Worm (Caenorhabditis elegans) whole organism, early embryonic: ENCODE data around the gene amph-1.

Experiments
- ama-1 ChIP-seq: fragments of 150-350 bp; optimal IDR thresholded peaks from 2 replicates; lab custom pipeline; 2014
- ceh-13 ChIP-seq: fragments of 200-800 bp; sonication (Bioruptor generic); optimal IDR thresholded peaks from 2 replicates; lab custom pipeline; 2018; ENCODE audit warnings: mild to moderate bottlenecking, missing genetic modification characterization, missing compliant biosample characterization
- tbx-11 ChIP-seq: fragments of 200-800 bp; sonication (Bioruptor generic); IDR thresholded peaks from 2 replicates; pipeline ENCODE4 v1.3.6; 2022; ENCODE audit warnings: missing genetic modification characterization, missing compliant biosample characterization

DNA sequence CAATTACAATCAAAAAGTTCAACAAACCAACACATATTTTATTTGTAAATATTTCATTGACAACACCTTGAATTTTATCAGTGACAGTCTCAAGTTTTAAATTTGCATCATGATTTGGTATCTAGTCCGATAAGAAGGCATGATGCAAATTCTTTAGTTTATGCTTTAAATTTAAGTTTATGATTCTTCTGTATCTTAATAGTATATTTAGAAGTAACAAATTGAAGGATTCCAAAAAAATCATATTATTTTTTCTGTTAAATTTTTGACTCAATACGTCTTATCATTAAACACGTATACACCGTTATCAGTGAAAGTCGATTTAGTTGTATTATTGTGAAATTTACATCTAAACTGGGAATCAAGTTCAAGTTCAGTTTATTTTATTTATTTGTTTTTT, 3.6 kb upstream of the amph-1 start, which contains the start of gene chca-1:
- TF ChIP-seq ama-1 (lab: Kevin White, UChicago) (no peak), tbx-11 (GFP tag; lab: Robert Waterston, UW) (no peak), ceh-13 (no peak)
